Fruit fly (Drosophila melanogaster) whole organism, adult: ENCODE data around the gene chas.

Source experiments
- CG11617 ChIP-seq: fragments of 200-800 bp; sonication (Bioruptor generic); optimal IDR thresholded peaks from 2 replicates; lab custom pipeline; 2017; ENCODE audit warnings: mild to moderate bottlenecking, missing biosample characterization, missing genetic modification reagents, missing genetic modification characterization
- CG12768 ChIP-seq: fragments of 200-800 bp; sonication (Bioruptor generic); optimal IDR thresholded peaks from 2 replicates; lab custom pipeline; 2017; ENCODE audit warnings: missing biosample characterization, missing genetic modification characterization, mild to moderate bottlenecking, moderate library complexity, missing genetic modification reagents
- CG14711 ChIP-seq: fragments of 200-800 bp; sonication (Bioruptor generic); optimal IDR thresholded peaks from 2 replicates; lab custom pipeline; 2018; ENCODE audit warnings: missing biosample characterization, mild to moderate bottlenecking, missing genetic modification characterization, moderate library complexity
- CG1620 ChIP-seq: fragments of 200-800 bp; sonication (Bioruptor generic); optimal IDR thresholded peaks from 2 replicates; lab custom pipeline; 2016; ENCODE audit warnings: missing biosample characterization, missing genetic modification characterization
- CG33017 ChIP-seq: fragments of 200-800 bp; sonication (Bioruptor generic); optimal IDR thresholded peaks from 2 replicates; lab custom pipeline; 2018; ENCODE audit warnings: missing biosample characterization, mild to moderate bottlenecking, missing genetic modification characterization, moderate library complexity
- CG5204 ChIP-seq: fragments of 200-800 bp; sonication (Bioruptor generic); optimal IDR thresholded peaks from 2 replicates; lab custom pipeline; 2016; ENCODE audit warnings: missing biosample characterization, missing genetic modification characterization
- CG7045 ChIP-seq: fragments of 200-800 bp; sonication (Bioruptor generic); optimal IDR thresholded peaks from 2 replicates; lab custom pipeline; 2017; ENCODE audit warnings: missing biosample characterization, mild to moderate bottlenecking, missing genetic modification characterization
- CG7101 ChIP-seq: fragments of 200-800 bp; sonication (Bioruptor generic); optimal IDR thresholded peaks from 2 replicates; lab custom pipeline; 2018; ENCODE audit warnings: missing biosample characterization, mild to moderate bottlenecking, missing genetic modification characterization, moderate library complexity
- Clk ChIP-seq: fragments of 200-800 bp; sonication (Bioruptor generic); optimal IDR thresholded peaks from 2 replicates; lab custom pipeline; 2017; ENCODE audit warnings: missing biosample characterization, missing genetic modification characterization
- Crg-1 ChIP-seq: fragments of 200-800 bp; sonication (Bioruptor generic); optimal IDR thresholded peaks from 2 replicates; lab custom pipeline; 2016; ENCODE audit warnings: missing biosample characterization, missing genetic modification characterization
- Hr96 ChIP-seq: fragments of 200-800 bp; sonication (Bioruptor generic); optimal IDR thresholded peaks from 2 replicates; lab custom pipeline; 2016; ENCODE audit warnings: missing biosample characterization, missing genetic modification characterization
- Mnt ChIP-seq: fragments of 200-800 bp; sonication (Bioruptor generic); optimal IDR thresholded peaks from 2 replicates; lab custom pipeline; 2016; ENCODE audit warnings: missing biosample characterization, mild to moderate bottlenecking, missing genetic modification characterization
- bab1 ChIP-seq: fragments of 200-800 bp; sonication (Bioruptor generic); optimal IDR thresholded peaks from 3 replicates; lab custom pipeline; 2019; ENCODE audit warnings: missing biosample characterization, mild to moderate bottlenecking, missing genetic modification characterization, moderate library complexity
- cic ChIP-seq: fragments of 200-800 bp; sonication (Bioruptor generic); optimal IDR thresholded peaks from 2 replicates; lab custom pipeline; 2017; ENCODE audit warnings: missing biosample characterization, mild to moderate bottlenecking, missing genetic modification characterization, moderate library complexity
- cnc ChIP-seq, 2 experiments: fragments of >200 bp; optimal IDR thresholded peaks; 2 replicates each; lab custom pipeline; 2017
- kay ChIP-seq: fragments of 200-800 bp; sonication (Bioruptor generic); peaks from one replicate; lab custom pipeline; 2016; ENCODE audit warnings: missing biosample characterization, missing genetic modification characterization, borderline replicate concordance
- ovo ChIP-seq: fragments of 200-800 bp; sonication (Bioruptor generic); optimal IDR thresholded peaks from 2 replicates; lab custom pipeline; 2016; ENCODE audit warnings: missing biosample characterization, missing genetic modification characterization
- pad ChIP-seq: fragments of 200-800 bp; sonication (Bioruptor generic); optimal IDR thresholded peaks from 3 replicates; lab custom pipeline; 2017; ENCODE audit warnings: missing biosample characterization, missing genetic modification characterization, mild to moderate bottlenecking, moderate library complexity, missing genetic modification reagents
- tj ChIP-seq: fragments of 200-800 bp; sonication (Bioruptor generic); optimal IDR thresholded peaks from 3 replicates; lab custom pipeline; 2017; ENCODE audit warnings: missing biosample characterization, mild to moderate bottlenecking, missing genetic modification characterization, moderate library complexity
- toe ChIP-seq: fragments of 200-800 bp; sonication (Bioruptor generic); optimal IDR thresholded peaks from 2 replicates; lab custom pipeline; 2016; ENCODE audit warnings: missing biosample characterization, missing genetic modification characterization

chas gene

DNA sequence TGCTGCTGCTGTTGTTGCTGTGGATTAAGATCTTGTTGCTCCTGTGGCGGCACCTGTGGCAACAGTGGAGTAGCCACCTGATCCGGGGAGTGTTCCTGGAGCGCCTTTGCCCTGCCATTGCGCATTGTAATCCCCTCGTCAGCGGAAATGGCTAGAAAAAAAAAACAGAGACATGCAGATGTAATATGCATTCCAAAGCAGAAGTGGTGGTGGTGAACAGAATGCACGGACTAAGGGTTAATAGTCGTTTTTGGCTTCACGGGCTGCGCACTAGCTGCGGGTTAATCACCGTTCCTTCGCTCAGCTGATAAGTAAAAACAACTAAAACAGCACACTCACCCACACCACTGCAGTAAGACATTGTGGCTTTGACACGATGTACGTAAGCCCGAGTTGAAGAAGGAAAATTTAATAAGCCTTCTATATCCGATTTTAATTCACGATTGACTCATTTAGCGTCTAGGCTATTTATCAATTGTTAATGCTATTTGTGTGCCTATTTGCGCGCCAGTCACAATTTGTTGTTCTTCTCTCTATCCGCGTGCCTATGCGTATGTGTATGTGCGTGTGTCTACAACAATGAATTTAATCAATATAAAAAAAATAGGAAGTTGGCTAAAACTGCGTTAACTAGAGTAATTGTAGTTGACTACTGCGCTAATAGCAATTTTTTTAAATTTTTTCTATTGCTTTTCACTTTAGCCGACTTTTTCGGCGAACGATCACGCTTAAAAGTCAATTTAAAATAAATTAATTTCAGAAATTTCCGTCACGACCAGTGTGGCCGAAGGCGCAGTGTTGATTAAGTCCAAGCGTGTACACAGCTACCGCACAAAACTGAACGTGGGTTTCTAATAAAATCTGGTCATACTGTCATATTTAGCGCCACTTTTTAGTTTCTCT, 71.2 kb downstream of the chas start, which contains the start of gene stas:
stas (minus strand) TSS at position 806 of the 903 bp plus-strand sequence.
- no peak for TF ChIP-seq kay (GFP tag; lab: Kevin White, UChicago)
- TF ChIP-seq CG5204 = no peak
- no peak for TF ChIP-seq pad (GFP tag; lab: Kevin White, UChicago)
- TF ChIP-seq cic (GFP tag; lab: Kevin White, UChicago) = no peak
- no peak for TF ChIP-seq Clk
- peak; percentile 21 for TF ChIP-seq CG33017 (tag; lab: Kevin White, UChicago)
- no peak for TF ChIP-seq CG14711 (tag; lab: Kevin White, UChicago)
- peak; percentile 79 for TF ChIP-seq tj
- no peak for TF ChIP-seq CG11617 (GFP tag; lab: Kevin White, UChicago)
- no peak for TF ChIP-seq toe (GFP tag; lab: Kevin White, UChicago)
- peak; percentile 81 for TF ChIP-seq Mnt
- TF ChIP-seq CG7045 (GFP tag; lab: Kevin White, UChicago) = no peak
- TF ChIP-seq CG1620 = peak; percentile 46
- TF ChIP-seq CG12768 = peak; percentile 7
- no peak for TF ChIP-seq cnc (optimal IDR thresholded peaks at IDR 0.05; lab: Kevin White, UChicago)
- peak; percentile 67 for TF ChIP-seq bab1 (GFP tag; lab: Kevin White, UChicago)
- no peak for TF ChIP-seq Hr96 (GFP tag; lab: Kevin White, UChicago)
- TF ChIP-seq ovo = peak; percentile 48
- peak; percentile 31 for TF ChIP-seq Crg-1
- TF ChIP-seq CG7101 (tag; lab: Kevin White, UChicago) = peak; percentile 33

DNA sequence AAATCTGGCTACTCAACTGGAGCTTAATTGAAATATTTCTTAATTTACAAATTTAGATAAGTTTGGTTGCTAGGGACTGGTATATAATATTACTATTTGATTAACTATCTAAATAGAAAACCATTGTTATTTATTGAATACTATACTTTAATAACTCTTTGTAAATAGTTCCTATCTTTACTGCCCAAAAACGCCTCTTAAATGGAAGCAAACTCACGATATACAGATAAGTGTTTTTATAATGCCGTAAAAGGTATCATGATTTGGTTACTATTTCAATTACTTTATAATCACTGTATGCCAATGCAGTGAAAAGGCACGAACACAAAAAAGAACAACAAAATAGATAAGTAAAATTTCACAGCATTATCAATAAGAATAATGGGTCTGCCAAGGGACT, 72.7 kb downstream of the chas start:
- TF ChIP-seq CG12768 = no peak
- TF ChIP-seq tj = no peak
- peak; percentile 33 for TF ChIP-seq bab1 (GFP tag; lab: Kevin White, UChicago)
- TF ChIP-seq CG14711 (tag; lab: Kevin White, UChicago) = peak; percentile 47
- TF ChIP-seq kay (GFP tag; lab: Kevin White, UChicago) = peak; percentile 26
- TF ChIP-seq pad (GFP tag; lab: Kevin White, UChicago) = peak; percentile 6
- TF ChIP-seq CG11617 (GFP tag; lab: Kevin White, UChicago) = peak; percentile 45
- TF ChIP-seq CG7101 (tag; lab: Kevin White, UChicago) = peak; percentile 71
- peak; percentile 56 for TF ChIP-seq cic (GFP tag; lab: Kevin White, UChicago)
- peak; percentile 66 for TF ChIP-seq CG33017 (tag; lab: Kevin White, UChicago)

DNA sequence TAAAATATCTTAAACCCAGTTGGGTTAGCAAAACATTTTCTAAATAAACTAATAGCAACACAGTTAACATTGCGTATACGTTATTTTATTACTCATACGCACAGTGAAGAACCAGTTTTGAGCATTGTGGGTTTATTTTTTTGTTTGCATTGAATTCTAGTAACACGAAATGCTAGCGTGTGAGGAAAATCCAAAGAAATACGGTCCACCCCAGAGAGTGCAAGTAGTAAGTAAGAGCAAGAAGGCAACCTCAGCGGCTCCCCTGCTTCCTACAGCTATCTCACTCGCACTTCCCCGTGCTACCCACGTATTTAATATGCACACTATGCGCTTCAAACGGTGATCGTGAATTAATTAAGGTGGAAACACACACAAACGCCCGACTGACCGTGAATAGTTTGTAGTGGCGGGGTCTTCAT, 73.5 kb downstream of the chas start:
- TF ChIP-seq CG11617 (GFP tag; lab: Kevin White, UChicago) (peak; percentile 99), CG7045 (GFP tag; lab: Kevin White, UChicago) (peak; percentile 90), toe (GFP tag; lab: Kevin White, UChicago) (peak; percentile 88), Mnt (peak; percentile 96), Hr96 (GFP tag; lab: Kevin White, UChicago) (peak; percentile 98), tj (peak; percentile 98), bab1 (GFP tag; lab: Kevin White, UChicago) (peak; percentile 99), CG12768 (peak; percentile 94), CG33017 (tag; lab: Kevin White, UChicago) (peak; percentile 96), ovo (peak; percentile 90), cic (GFP tag; lab: Kevin White, UChicago) (peak; percentile 68), CG7101 (tag; lab: Kevin White, UChicago) (peak; percentile 99), Clk (peak; percentile 85), CG14711 (tag; lab: Kevin White, UChicago) (peak; percentile 96), cnc (optimal IDR thresholded peaks at IDR 0.05; lab: Kevin White, UChicago) (no peak), kay (GFP tag; lab: Kevin White, UChicago) (peak; percentile 54), pad (GFP tag; lab: Kevin White, UChicago) (peak; percentile 93), Crg-1 (peak; percentile 97), CG5204 (peak; percentile 93), CG1620 (peak; percentile 97)

DNA sequence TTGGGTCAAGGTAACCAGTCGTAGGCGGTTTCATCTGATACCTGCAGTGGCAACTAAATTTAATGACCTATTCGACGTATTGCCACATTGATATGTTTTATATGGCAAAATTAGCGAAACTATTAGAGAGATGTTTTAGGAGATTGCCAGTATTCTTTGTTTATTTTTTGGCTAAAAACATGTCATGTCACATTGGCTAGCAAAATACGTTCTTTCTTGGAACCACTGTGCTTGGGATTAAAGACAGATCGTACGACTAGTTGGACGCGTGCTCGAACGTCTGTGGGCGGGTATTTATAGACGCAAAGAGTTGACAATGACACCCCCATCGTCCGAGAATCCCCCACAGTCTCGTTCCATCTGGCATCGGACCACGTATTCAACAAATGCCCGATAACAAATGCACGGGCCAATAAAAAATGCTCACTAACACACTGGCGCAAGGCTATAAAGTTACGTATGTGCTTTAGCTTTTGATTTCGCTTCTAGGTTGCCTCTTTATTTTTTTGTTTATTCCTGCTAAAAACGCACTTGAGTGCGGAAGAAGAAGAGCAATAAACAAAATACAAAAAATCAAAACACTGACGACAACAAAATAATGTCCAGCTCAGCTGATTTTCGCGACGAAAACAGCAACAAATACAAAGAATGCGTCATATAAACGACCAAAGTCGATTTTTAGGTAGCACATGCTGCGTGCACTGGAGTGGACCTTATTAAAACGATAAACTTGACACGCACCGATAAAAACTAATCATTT, 74.1 kb downstream of the chas start:
- no peak for TF ChIP-seq CG33017 (tag; lab: Kevin White, UChicago)
- TF ChIP-seq pad (GFP tag; lab: Kevin White, UChicago) = no peak
- no peak for TF ChIP-seq CG7101 (tag; lab: Kevin White, UChicago)
- TF ChIP-seq CG14711 (tag; lab: Kevin White, UChicago) = no peak
- no peak for TF ChIP-seq CG1620
- TF ChIP-seq toe (GFP tag; lab: Kevin White, UChicago) = no peak
- TF ChIP-seq bab1 (GFP tag; lab: Kevin White, UChicago) = no peak
- no peak for TF ChIP-seq cic (GFP tag; lab: Kevin White, UChicago)
- TF ChIP-seq kay (GFP tag; lab: Kevin White, UChicago) = peak; percentile 97
- TF ChIP-seq CG7045 (GFP tag; lab: Kevin White, UChicago) = no peak
- TF ChIP-seq tj = peak; percentile 99
